Fruit fly (Drosophila melanogaster): ENCODE data around the gene COX5A.

DNA sequence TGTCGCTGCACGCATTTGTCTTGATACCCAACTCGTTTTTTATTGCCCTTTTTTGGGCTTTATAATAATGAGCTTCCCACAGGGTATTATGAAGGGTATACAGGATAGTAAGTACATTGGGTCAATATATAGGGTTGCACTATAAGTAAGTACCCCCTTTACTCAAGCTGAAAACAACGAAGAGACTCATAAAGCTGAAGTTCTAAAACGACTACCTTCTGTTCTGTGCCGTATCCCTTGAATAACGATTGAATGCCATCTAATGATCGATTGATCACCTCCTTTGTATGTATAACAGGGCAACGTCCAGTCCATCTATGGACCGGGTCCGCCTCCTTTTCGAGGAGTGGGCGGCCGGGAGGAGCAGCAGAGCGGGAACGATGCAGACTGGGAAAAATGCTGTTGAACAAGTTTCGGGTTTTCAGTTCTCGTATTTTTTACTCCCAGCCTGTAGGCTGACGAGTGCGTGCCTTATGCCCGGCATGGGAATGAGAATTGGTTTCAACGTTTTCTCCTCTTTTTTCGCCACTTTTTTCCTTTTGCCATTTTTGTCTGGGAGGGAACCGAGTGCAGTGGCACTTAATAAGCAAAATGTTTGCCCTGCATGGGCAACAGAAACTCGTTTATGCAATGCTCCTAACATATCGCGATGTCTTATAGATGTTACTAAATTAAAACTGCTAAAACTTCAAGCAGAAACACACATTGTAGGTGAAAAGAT, 40.5 kb downstream of the COX5A start:
- TF ChIP-seq CG11617 (GFP tag; optimal IDR thresholded peaks at IDR 0.05) (no peak), Crg-1 (GFP tag; optimal IDR thresholded peaks at IDR 0.05) (no peak), CG1620 (GFP tag; optimal IDR thresholded peaks at IDR 0.05) (no peak), CG33017 (tag; optimal IDR thresholded peaks at IDR 0.05) (no peak), Mnt (GFP tag; optimal IDR thresholded peaks at IDR 0.05) (no peak), CG14711 (tag; optimal IDR thresholded peaks at IDR 0.05) (no peak), CG7101 (tag; optimal IDR thresholded peaks at IDR 0.05) (no peak), Clk (GFP tag; optimal IDR thresholded peaks at IDR 0.05) (no peak), pad (GFP tag; optimal IDR thresholded peaks at IDR 0.05) (no peak), toe (GFP tag; optimal IDR thresholded peaks at IDR 0.05) (no peak), cnc (optimal IDR thresholded peaks at IDR 0.05) (no peak)

All from whole organism, adult.